Worm (Caenorhabditis elegans): ENCODE measurements around the gene pbo-4.

DNA sequence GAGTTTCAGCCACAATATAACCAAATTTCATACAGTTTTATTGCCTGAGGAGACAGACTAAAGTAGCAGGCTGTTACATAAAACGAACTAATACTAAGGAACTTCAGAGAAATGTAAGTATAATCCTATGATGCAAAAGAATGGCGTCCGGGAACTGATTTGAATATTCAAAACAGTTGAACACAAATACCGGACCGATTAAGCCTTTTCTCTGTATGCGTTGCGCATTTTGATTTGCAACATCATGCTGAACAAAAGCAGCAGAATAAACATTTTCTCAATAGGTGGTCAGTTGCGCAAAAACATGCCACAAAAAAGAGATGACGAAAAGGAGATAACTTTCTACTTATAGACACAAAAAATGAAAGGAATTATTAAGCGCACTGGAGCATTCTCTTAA is 29.9 kb upstream of the pbo-4 start:
- no peak for TF ChIP-seq pha-4 (tag; optimal IDR thresholded peaks at IDR 0.05)
- TF ChIP-seq flh-1 (GFP tag; optimal IDR thresholded peaks at IDR 0.05): no peak
- no peak for TF ChIP-seq blmp-1 (tag; optimal IDR thresholded peaks at IDR 0.05)

All from whole organism, mixed stage, embryonic.